Fruit fly (Drosophila melanogaster) whole organism, embryonic: ENCODE measurements around the gene CG15337.

Experiments used
- Blimp-1 ChIP-seq: fragments of 200-800 bp; sonication (Bioruptor generic); optimal IDR thresholded peaks from 3 replicates; lab custom pipeline; 2018; ENCODE audit warnings: missing biosample characterization, missing genetic modification characterization, mild to moderate bottlenecking, moderate library complexity, missing genetic modification reagents
- BtbVII ChIP-seq: fragments of 200-800 bp; sonication (Bioruptor generic); optimal IDR thresholded peaks from 3 replicates; lab custom pipeline; 2017; ENCODE audit warnings: missing biosample characterization, mild to moderate bottlenecking, missing genetic modification characterization
- CG1024 ChIP-seq: fragments of 200-800 bp; sonication (Bioruptor generic); IDR thresholded peaks from 2 replicates; pipeline ENCODE4 v1.3.6; 2022; ENCODE audit warnings: missing biosample characterization, missing genetic modification characterization
- CG10543 ChIP-seq: fragments of 200-800 bp; sonication (Bioruptor generic); optimal IDR thresholded peaks from 3 replicates; lab custom pipeline; 2017; ENCODE audit warnings: missing biosample characterization, mild to moderate bottlenecking, missing genetic modification characterization, moderate library complexity
- CG10565 ChIP-seq: fragments of 200-800 bp; sonication (Bioruptor generic); optimal IDR thresholded peaks from 3 replicates; lab custom pipeline; 2016; ENCODE audit warnings: missing biosample characterization, mild to moderate bottlenecking, missing genetic modification characterization
- CG11085 ChIP-seq: fragments of 200-800 bp; sonication (Bioruptor generic); IDR thresholded peaks from 2 replicates; pipeline ENCODE4 v1.3.6; 2022; ENCODE audit warnings: missing biosample characterization, missing genetic modification characterization
- CG11504 ChIP-seq: fragments of 200-800 bp; sonication (Bioruptor generic); optimal IDR thresholded peaks from 3 replicates; lab custom pipeline; 2019; ENCODE audit warnings: missing biosample characterization, mild to moderate bottlenecking, missing genetic modification characterization, moderate library complexity
- CG12155 ChIP-seq: fragments of 200-800 bp; sonication (Bioruptor generic); optimal IDR thresholded peaks from 3 replicates; lab custom pipeline; 2016; ENCODE audit warnings: missing biosample characterization, missing genetic modification characterization
- CG1233 ChIP-seq: fragments of 200-800 bp; sonication (Bioruptor generic); optimal IDR thresholded peaks from 4 replicates; lab custom pipeline; 2018; ENCODE audit warnings: missing biosample characterization, mild to moderate bottlenecking, missing genetic modification characterization
- CG12769 ChIP-seq: fragments of 200-800 bp; sonication (Bioruptor generic); optimal IDR thresholded peaks from 2 replicates; lab custom pipeline; 2019; ENCODE audit warnings: missing biosample characterization, mild to moderate bottlenecking, missing genetic modification characterization, moderate library complexity
- CG14014 ChIP-seq: fragments of 200-800 bp; sonication (Bioruptor generic); IDR thresholded peaks from 2 replicates; pipeline ENCODE4 v1.3.6; 2022; ENCODE audit warnings: missing biosample characterization, missing genetic modification characterization
- CG14965 ChIP-seq: fragments of 200-800 bp; sonication (Bioruptor generic); optimal IDR thresholded peaks from 2 replicates; lab custom pipeline; 2016; ENCODE audit warnings: missing biosample characterization, missing genetic modification characterization, borderline replicate concordance
- CG15269 ChIP-seq: fragments of 200-800 bp; sonication (Bioruptor generic); optimal IDR thresholded peaks from 2 replicates; lab custom pipeline; 2018; ENCODE audit warnings: missing biosample characterization, mild to moderate bottlenecking, missing genetic modification characterization, moderate library complexity
- CG15514 ChIP-seq: fragments of 200-800 bp; sonication (Bioruptor generic); optimal IDR thresholded peaks from 3 replicates; lab custom pipeline; 2017; ENCODE audit warnings: missing biosample characterization, missing genetic modification characterization, mild to moderate bottlenecking, moderate library complexity, missing genetic modification reagents
- CG16863 ChIP-seq: fragments of 200-800 bp; sonication (Bioruptor generic); optimal IDR thresholded peaks from 3 replicates; lab custom pipeline; 2016; ENCODE audit warnings: missing biosample characterization, missing genetic modification characterization
- CG2875 ChIP-seq: fragments of 200-800 bp; sonication (Bioruptor generic); optimal IDR thresholded peaks from 2 replicates; lab custom pipeline; 2017; ENCODE audit warnings: missing biosample characterization, mild to moderate bottlenecking, missing genetic modification characterization, missing genetic modification reagents
- CG4617 ChIP-seq: fragments of 200-800 bp; sonication (Bioruptor generic); optimal IDR thresholded peaks from 3 replicates; lab custom pipeline; 2016; ENCODE audit warnings: missing biosample characterization, missing genetic modification characterization, borderline replicate concordance
- CG5180 ChIP-seq: fragments of 200-800 bp; sonication (Bioruptor generic); optimal IDR thresholded peaks from 3 replicates; lab custom pipeline; 2017; ENCODE audit warnings: missing biosample characterization, missing genetic modification characterization, mild to moderate bottlenecking, moderate library complexity, missing genetic modification reagents
- CG6854 ChIP-seq: fragments of 200-800 bp; sonication (Bioruptor generic); optimal IDR thresholded peaks from 3 replicates; lab custom pipeline; 2017; ENCODE audit warnings: missing biosample characterization, mild to moderate bottlenecking, missing genetic modification characterization
- CG8478 ChIP-seq: fragments of >200 bp; optimal IDR thresholded peaks from 2 replicates; lab custom pipeline; 2018
- CG9437 ChIP-seq: fragments of 200-800 bp; sonication (Bioruptor generic); optimal IDR thresholded peaks from 2 replicates; lab custom pipeline; 2018; ENCODE audit warnings: missing biosample characterization, mild to moderate bottlenecking, missing genetic modification characterization
- CG9797 ChIP-seq: fragments of 200-800 bp; sonication (Bioruptor generic); optimal IDR thresholded peaks from 3 replicates; lab custom pipeline; 2018; ENCODE audit warnings: missing biosample characterization, mild to moderate bottlenecking, missing genetic modification characterization
- Doc3 ChIP-seq: fragments of 200-800 bp; sonication (Bioruptor generic); IDR thresholded peaks from 3 replicates; pipeline ENCODE4 v1.3.6; 2022; ENCODE audit warnings: missing biosample characterization, missing genetic modification characterization; ENCODE audit not compliant: partially characterized antibody
- Fer1 ChIP-seq: fragments of 200-800 bp; sonication (Bioruptor generic); optimal IDR thresholded peaks from 2 replicates; lab custom pipeline; 2017; ENCODE audit warnings: missing biosample characterization, mild to moderate bottlenecking, missing genetic modification characterization
- HHEX ChIP-seq: fragments of 200-800 bp; sonication (Bioruptor generic); optimal IDR thresholded peaks from 3 replicates; lab custom pipeline; 2017; ENCODE audit warnings: missing biosample characterization, mild to moderate bottlenecking, missing genetic modification characterization, missing genetic modification reagents
- MTF-1 ChIP-seq: fragments of 200-800 bp; sonication (Bioruptor generic); optimal IDR thresholded peaks from 2 replicates; lab custom pipeline; 2018; ENCODE audit warnings: missing biosample characterization, mild to moderate bottlenecking, missing genetic modification characterization, borderline replicate concordance
- Max ChIP-seq: fragments of 200-800 bp; sonication (Bioruptor generic); optimal IDR thresholded peaks from 2 replicates; lab custom pipeline; 2016; ENCODE audit warnings: missing biosample characterization, mild to moderate bottlenecking, missing genetic modification characterization
- NK7.1 ChIP-seq: fragments of 200-800 bp; sonication (Bioruptor generic); optimal IDR thresholded peaks from 3 replicates; lab custom pipeline; 2016; ENCODE audit warnings: missing biosample characterization, missing genetic modification characterization
- Oaz ChIP-seq: fragments of 200-800 bp; sonication (Bioruptor generic); IDR thresholded peaks from 2 replicates; pipeline ENCODE4 v1.3.6; 2022; ENCODE audit warnings: missing biosample characterization, missing genetic modification characterization
- Ravus ChIP-seq: fragments of 200-800 bp; sonication (Bioruptor generic); IDR thresholded peaks from 2 replicates; pipeline ENCODE4 v1.3.6; 2022; ENCODE audit warnings: missing biosample characterization, missing genetic modification characterization
- Sry-β ChIP-seq: fragments of 200-800 bp; sonication (Bioruptor generic); optimal IDR thresholded peaks from 2 replicates; lab custom pipeline; 2018; ENCODE audit warnings: missing biosample characterization, mild to moderate bottlenecking, missing genetic modification characterization, moderate library complexity
- abd-A ChIP-seq: fragments of 200-800 bp; sonication (Bioruptor generic); optimal IDR thresholded peaks from 3 replicates; lab custom pipeline; 2019; ENCODE audit warnings: missing biosample characterization, mild to moderate bottlenecking, missing genetic modification characterization, moderate library complexity
- ac ChIP-seq: fragments of 200-800 bp; sonication (Bioruptor generic); optimal IDR thresholded peaks from 3 replicates; lab custom pipeline; 2017; ENCODE audit warnings: missing biosample characterization, mild to moderate bottlenecking, missing genetic modification characterization
- ase ChIP-seq: fragments of 200-800 bp; sonication (Bioruptor generic); IDR thresholded peaks from 3 replicates; pipeline ENCODE4 v1.3.6; 2022; ENCODE audit warnings: missing biosample characterization, missing genetic modification characterization
- bab2 ChIP-seq: fragments of 200-800 bp; sonication (Bioruptor generic); optimal IDR thresholded peaks from 2 replicates; lab custom pipeline; 2016; ENCODE audit warnings: missing biosample characterization, missing genetic modification characterization
- bcd ChIP-seq: fragments of 200-800 bp; sonication (Bioruptor generic); optimal IDR thresholded peaks from 2 replicates; lab custom pipeline; 2017; ENCODE audit warnings: missing biosample characterization, mild to moderate bottlenecking, missing genetic modification characterization
- crc ChIP-seq: fragments of 200-800 bp; sonication (Bioruptor generic); optimal IDR thresholded peaks from 2 replicates; lab custom pipeline; 2016; ENCODE audit warnings: missing biosample characterization, missing genetic modification characterization
- emc ChIP-seq: fragments of 200-800 bp; sonication (Bioruptor generic); optimal IDR thresholded peaks from 2 replicates; lab custom pipeline; 2016; ENCODE audit warnings: missing biosample characterization, missing genetic modification characterization
- eve ChIP-seq, 2 experiments: fragments of >200 bp; optimal IDR thresholded peaks; 2 replicates each; lab custom pipeline; 2017; ENCODE audit warnings: missing biosample characterization in 2 of 2, missing genetic modification characterization in 2 of 2
- gfzf ChIP-seq: fragments of 200-800 bp; sonication (Bioruptor generic); optimal IDR thresholded peaks from 2 replicates; lab custom pipeline; 2016; ENCODE audit warnings: missing biosample characterization, mild to moderate bottlenecking, missing genetic modification characterization, moderate library complexity
- gsb ChIP-seq: fragments of 200-800 bp; sonication (Bioruptor generic); IDR thresholded peaks from 2 replicates; pipeline ENCODE4 v1.3.6; 2022; ENCODE audit warnings: missing biosample characterization, missing genetic modification characterization
- insv ChIP-seq, 2 experiments: fragments of 200-800 bp; sonication (Bioruptor generic); optimal IDR thresholded peaks; 3 replicates each; lab custom pipeline; 2016 to 2018; ENCODE audit warnings: missing biosample characterization in 2 of 2, missing genetic modification characterization in 2 of 2
- nau ChIP-seq: fragments of 200-800 bp; sonication (Bioruptor generic); optimal IDR thresholded peaks from 3 replicates; lab custom pipeline; 2017; ENCODE audit warnings: missing biosample characterization, mild to moderate bottlenecking, missing genetic modification characterization, missing genetic modification reagents
- nom ChIP-seq: fragments of 200-800 bp; sonication (Bioruptor generic); optimal IDR thresholded peaks from 2 replicates; lab custom pipeline; 2017; ENCODE audit warnings: missing biosample characterization, missing genetic modification characterization, mild to moderate bottlenecking, moderate library complexity, missing genetic modification reagents
- p53 ChIP-seq: fragments of 200-800 bp; sonication (Bioruptor generic); optimal IDR thresholded peaks from 2 replicates; lab custom pipeline; 2016; ENCODE audit warnings: missing biosample characterization, missing genetic modification characterization
- salm ChIP-seq: fragments of 200-800 bp; sonication (Bioruptor generic); optimal IDR thresholded peaks from 2 replicates; lab custom pipeline; 2018; ENCODE audit warnings: missing biosample characterization, mild to moderate bottlenecking, missing genetic modification characterization
- sens-2 ChIP-seq: fragments of 200-800 bp; sonication (Bioruptor generic); IDR thresholded peaks from 2 replicates; pipeline ENCODE4 v1.3.6; 2022; ENCODE audit warnings: missing biosample characterization, missing genetic modification characterization
- sima ChIP-seq: fragments of 200-800 bp; sonication (Bioruptor generic); optimal IDR thresholded peaks from 2 replicates; lab custom pipeline; 2016; ENCODE audit warnings: missing biosample characterization, missing genetic modification characterization
- ssp ChIP-seq: fragments of 200-800 bp; sonication (Bioruptor generic); IDR thresholded peaks from 2 replicates; pipeline ENCODE4 v1.3.6; 2022; ENCODE audit warnings: missing biosample characterization, missing genetic modification characterization

The CG15337 gene

dm6 chrX:8141353-8142066, 18.3 kb upstream of the CG15337 start (continued):
- TF ChIP-seq CG6854 (GFP tag; lab: Kevin White, UChicago) (no peak), nau (GFP tag; lab: Kevin White, UChicago) (no peak), MTF-1 (no peak), sima (GFP tag; lab: Kevin White, UChicago) (no peak), Fer1 (GFP tag; lab: Kevin White, UChicago) (no peak), eve (GFP tag; optimal IDR thresholded peaks at IDR 0.05; lab: Kevin White, UChicago) (no peak), CG1024 (GFP tag; lab: Robert Waterston, UW) (no peak), CG14014 (GFP tag; lab: Robert Waterston, UW) (no peak), emc (GFP tag; lab: Kevin White, UChicago) (no peak), CG14965 (no peak), CG2875 (GFP tag; lab: Kevin White, UChicago) (no peak), CG11085 (GFP tag; lab: Robert Waterston, UW) (no peak), CG10565 (GFP tag; lab: Kevin White, UChicago) (no peak), gsb (GFP tag; lab: Robert Waterston, UW) (no peak), ac (GFP tag; lab: Kevin White, UChicago) (no peak), CG4617 (no peak), CG8478 (lab: Kevin White, UChicago) (peak; percentile 84), p53 (no peak), CG11504 (tag; lab: Kevin White, UChicago) (peak; percentile 24), nom (GFP tag; lab: Kevin White, UChicago) (peak; percentile 43), BtbVII (GFP tag; lab: Kevin White, UChicago) (no peak), bcd (peak; percentile 31), ssp (no peak), Sry-β (no peak), Doc3 (GFP tag; lab: Robert Waterston, UW) (no peak), NK7.1 (no peak), CG12769 (tag; lab: Kevin White, UChicago) (peak; percentile 96), ase (GFP tag; lab: Robert Waterston, UW) (no peak), Blimp-1 (GFP tag; lab: Kevin White, UChicago) (no peak), CG9797 (no peak), gfzf (GFP tag; lab: Kevin White, UChicago) (no peak), crc (GFP tag; lab: Kevin White, UChicago) (peak; percentile 11), bab2 (peak; percentile 5), Oaz (no peak), CG15269 (peak; percentile 3), abd-A (tag; lab: Kevin White, UChicago) (peak; percentile 82), CG9437 (GFP tag; lab: Kevin White, UChicago) (no peak), sens-2 (GFP tag; lab: Robert Waterston, UW) (no peak), CG16863 (GFP tag; lab: Kevin White, UChicago) (peak; percentile 22), HHEX (GFP tag; lab: Kevin White, UChicago) (no peak), CG5180 (no peak), Ravus (GFP tag; lab: Robert Waterston, UW) (no peak), insv (GFP tag; optimal IDR thresholded peaks at IDR 0.05; lab: Kevin White, UChicago) (no peak), CG12155 (GFP tag; lab: Kevin White, UChicago) (peak; percentile 8), salm (tag; lab: Kevin White, UChicago) (no peak), CG1233 (no peak), Max (GFP tag; lab: Kevin White, UChicago) (no peak), CG15514 (peak; percentile 19), CG10543 (GFP tag; lab: Kevin White, UChicago) (peak; percentile 87)
